Worm (Caenorhabditis elegans) whole organism, L2 larva: ENCODE results near the gene cgt-2.

Experiments
- Y55F3AM.14 ChIP-seq: fragments of 200-800 bp; sonication (Bioruptor generic); optimal IDR thresholded peaks from 2 replicates; lab custom pipeline; 2018; ENCODE audit warnings: mild to moderate bottlenecking, missing genetic modification characterization, missing compliant biosample characterization
- lsy-2 ChIP-seq, 2 experiments: fragments of 150-350 bp in 1 of 2; sonication (generic microtip) in 1 of 2; optimal IDR thresholded peaks; 2 replicates each; lab custom pipeline; 2014 to 2017; ENCODE audit warnings: missing biosample characterization in 2 of 2, missing genetic modification characterization in 2 of 2
- mbf-1 ChIP-seq: sonication (generic microtip); optimal IDR thresholded peaks from 2 replicates; lab custom pipeline; 2017; ENCODE audit warnings: missing biosample characterization, missing genetic modification characterization
- nhr-237 ChIP-seq: fragments of 150-350 bp; optimal IDR thresholded peaks from 2 replicates; lab custom pipeline; 2014; ENCODE audit warnings: missing biosample characterization, missing genetic modification characterization
- nhr-25 ChIP-seq: fragments of 150-350 bp; sonication (generic microtip); optimal IDR thresholded peaks from 3 replicates; lab custom pipeline; 2014; ENCODE audit warnings: missing biosample characterization, missing genetic modification characterization
- zag-1 ChIP-seq: fragments of 150-350 bp; optimal IDR thresholded peaks from 2 replicates; lab custom pipeline; 2014; ENCODE audit warnings: missing biosample characterization, missing genetic modification characterization

ce11 chrX:17685959-17686358, 9.1 kb upstream of the cgt-2 start:
- TF ChIP-seq Y55F3AM.14 = no peak
- no peak for TF ChIP-seq zag-1 (tag; lab: Kevin White, UChicago)
- no peak for TF ChIP-seq lsy-2 (tag; optimal IDR thresholded peaks at IDR 0.05; lab: Kevin White, UChicago)
- TF ChIP-seq nhr-25 (tag; lab: Kevin White, UChicago) = no peak
- no peak for TF ChIP-seq nhr-237 (tag; lab: Kevin White, UChicago)
- TF ChIP-seq mbf-1 = no peak
